Fruit fly (Drosophila melanogaster) whole organism, embryonic: ENCODE data around the gene dmrt93B.

Source experiments
- CG10431 ChIP-seq: fragments of 200-800 bp; sonication (Bioruptor generic); optimal IDR thresholded peaks from 3 replicates; lab custom pipeline; 2018; ENCODE audit warnings: missing biosample characterization, mild to moderate bottlenecking, missing genetic modification characterization
- CG12104 ChIP-seq: fragments of 200-800 bp; sonication (Bioruptor generic); optimal IDR thresholded peaks from 3 replicates; lab custom pipeline; 2016; ENCODE audit warnings: missing biosample characterization, missing genetic modification characterization
- CG15011 ChIP-seq: fragments of 200-800 bp; sonication (Bioruptor generic); optimal IDR thresholded peaks from 3 replicates; lab custom pipeline; 2018; ENCODE audit warnings: missing biosample characterization, mild to moderate bottlenecking, missing genetic modification characterization
- CG18262 ChIP-seq: fragments of 200-800 bp; optimal IDR thresholded peaks from 3 replicates; lab custom pipeline; 2019; ENCODE audit warnings: missing biosample characterization, mild to moderate bottlenecking, missing genetic modification characterization, moderate library complexity
- CG31388 ChIP-seq: fragments of 200-800 bp; sonication (Bioruptor generic); optimal IDR thresholded peaks from 2 replicates; lab custom pipeline; 2016; ENCODE audit warnings: missing biosample characterization, missing genetic modification characterization
- CG8765 ChIP-seq: fragments of 200-800 bp; sonication (Bioruptor generic); IDR thresholded peaks from 2 replicates; pipeline ENCODE4 v1.3.6; 2022; ENCODE audit warnings: missing biosample characterization, missing genetic modification characterization
- Sry-δ ChIP-seq: fragments of 200-800 bp; sonication (Bioruptor generic); optimal IDR thresholded peaks from 2 replicates; lab custom pipeline; 2016; ENCODE audit warnings: missing biosample characterization, missing genetic modification characterization
- Ssrp ChIP-seq: fragments of 200-800 bp; sonication (Bioruptor generic); optimal IDR thresholded peaks from 2 replicates; lab custom pipeline; 2018; ENCODE audit warnings: missing biosample characterization, mild to moderate bottlenecking, missing genetic modification characterization, moderate library complexity
- scrt ChIP-seq: fragments of 200-800 bp; sonication (Bioruptor generic); optimal IDR thresholded peaks from 2 replicates; lab custom pipeline; 2018; ENCODE audit warnings: missing biosample characterization, mild to moderate bottlenecking, missing genetic modification characterization, moderate library complexity

DNA sequence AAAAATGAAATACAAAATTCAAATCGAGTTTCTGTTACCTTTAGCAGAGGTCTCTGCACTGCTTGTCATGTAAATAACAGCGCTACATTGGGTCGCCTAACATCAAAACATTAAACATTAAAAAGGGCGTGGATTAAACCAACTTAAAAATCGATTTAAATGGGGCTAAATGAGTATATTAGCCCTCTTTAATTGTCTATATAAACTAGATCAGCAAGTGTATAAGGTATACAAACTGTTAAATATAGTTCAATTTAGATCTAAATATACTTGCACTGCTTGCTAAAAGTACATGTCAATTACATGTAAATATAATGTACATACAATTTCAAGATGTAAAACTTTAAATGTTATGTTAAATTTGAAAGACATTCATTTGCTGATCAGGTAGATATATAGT lies 4.1 kb upstream of the dmrt93B start:
- TF ChIP-seq CG15011 (GFP tag; lab: Kevin White, UChicago), result no peak
- TF ChIP-seq Sry-δ (GFP tag; lab: Kevin White, UChicago), result no peak
- no peak for TF ChIP-seq CG10431 (GFP tag; lab: Kevin White, UChicago)
- TF ChIP-seq CG31388 (GFP tag; lab: Kevin White, UChicago), result no peak
- TF ChIP-seq Ssrp (tag; lab: Kevin White, UChicago), result no peak
- no peak for TF ChIP-seq CG12104 (GFP tag; lab: Kevin White, UChicago)
- TF ChIP-seq CG18262, result no peak
- no peak for TF ChIP-seq scrt (GFP tag; lab: Kevin White, UChicago)
- no peak for TF ChIP-seq CG8765 (GFP tag; lab: Robert Waterston, UW)
